Worm (Caenorhabditis elegans) whole organism, L3 larva: Measurements from ENCODE around the gene chs-2.
A peak's percentile ranks its signal among the peaks of the same experiment; 100 is the strongest.

ENCODE experiments used
- R02D3.7 ChIP-seq: fragments of 150-350 bp; optimal IDR thresholded peaks from 2 replicates; lab custom pipeline; 2014; ENCODE audit warnings: missing biosample characterization, missing genetic modification characterization
- ZK546.5 ChIP-seq: sonication (generic microtip); optimal IDR thresholded peaks from 2 replicates; lab custom pipeline; 2017; ENCODE audit warnings: missing biosample characterization, missing genetic modification characterization
- ama-1 ChIP-seq: fragments of 150-350 bp; optimal IDR thresholded peaks from 2 replicates; lab custom pipeline; 2018
- ceh-28 ChIP-seq: fragments of 150-350 bp; optimal IDR thresholded peaks from 2 replicates; lab custom pipeline; 2014; ENCODE audit warnings: missing biosample characterization, missing genetic modification reagents, missing genetic modification characterization
- egl-27 ChIP-seq: sonication (generic microtip); optimal IDR thresholded peaks from 4 replicates; lab custom pipeline; 2017; ENCODE audit warnings: missing biosample characterization, missing genetic modification reagents, missing genetic modification characterization
- elt-1 ChIP-seq: fragments of 150-350 bp; optimal IDR thresholded peaks from 2 replicates; lab custom pipeline; 2014; ENCODE audit warnings: missing biosample characterization, missing genetic modification characterization
- elt-2 ChIP-seq: sonication (generic microtip); optimal IDR thresholded peaks from 2 replicates; lab custom pipeline; 2016; ENCODE audit warnings: missing genetic modification reagents, mild to moderate bottlenecking, missing genetic modification characterization, missing compliant biosample characterization
- elt-3 ChIP-seq, 3 experiments: fragments of 150-350 bp in 1 of 3; sonication (generic microtip) in 2 of 3; optimal IDR thresholded peaks; 2 replicates in 2 of 3; 4 replicates in 1 of 3; lab custom pipeline; 2014 to 2017; ENCODE audit warnings: missing biosample characterization in 3 of 3, missing genetic modification characterization in 3 of 3
- fkh-2 ChIP-seq: fragments of 150-350 bp; optimal IDR thresholded peaks from 2 replicates; lab custom pipeline; 2014; ENCODE audit warnings: missing biosample characterization, missing genetic modification reagents, missing genetic modification characterization
- hmg-11 ChIP-seq: sonication (generic microtip); optimal IDR thresholded peaks from 2 replicates; lab custom pipeline; 2016; ENCODE audit warnings: missing genetic modification characterization, missing compliant biosample characterization
- jun-1 ChIP-seq: fragments of 150-350 bp; optimal IDR thresholded peaks from 2 replicates; lab custom pipeline; 2014; ENCODE audit warnings: missing biosample characterization, missing genetic modification reagents, missing genetic modification characterization
- mdl-1 ChIP-seq: fragments of 150-350 bp; optimal IDR thresholded peaks from 2 replicates; lab custom pipeline; 2014; ENCODE audit warnings: missing biosample characterization, missing genetic modification characterization
- mml-1 ChIP-seq: fragments of 150-350 bp; sonication (generic microtip); optimal IDR thresholded peaks from 3 replicates; lab custom pipeline; 2014; ENCODE audit warnings: missing biosample characterization, missing genetic modification characterization
- nfya-1 ChIP-seq: sonication (generic microtip); optimal IDR thresholded peaks from 2 replicates; lab custom pipeline; 2017; ENCODE audit warnings: missing genetic modification characterization, mild to moderate bottlenecking, missing compliant biosample characterization, antibody characterized with exemption, moderate library complexity; ENCODE audit not compliant: insufficient read depth
- nhr-11 ChIP-seq: fragments of 150-350 bp; optimal IDR thresholded peaks from 2 replicates; lab custom pipeline; 2014; ENCODE audit warnings: missing biosample characterization, missing genetic modification characterization
- nhr-12 ChIP-seq: fragments of 150-350 bp; optimal IDR thresholded peaks from 2 replicates; lab custom pipeline; 2014; ENCODE audit warnings: missing biosample characterization, missing genetic modification characterization
- nhr-23 ChIP-seq: fragments of 150-350 bp; optimal IDR thresholded peaks from 2 replicates; lab custom pipeline; 2014; ENCODE audit warnings: missing biosample characterization, missing genetic modification reagents, missing genetic modification characterization
- nhr-237 ChIP-seq: fragments of 150-350 bp; optimal IDR thresholded peaks from 2 replicates; lab custom pipeline; 2014; ENCODE audit warnings: missing biosample characterization, missing genetic modification characterization
- nhr-25 ChIP-seq: sonication (generic microtip); optimal IDR thresholded peaks from 2 replicates; lab custom pipeline; 2017; ENCODE audit warnings: missing biosample characterization, missing genetic modification characterization
- nhr-28 ChIP-seq: fragments of 150-350 bp; optimal IDR thresholded peaks from 2 replicates; lab custom pipeline; 2014; ENCODE audit warnings: missing biosample characterization, missing genetic modification characterization
- nhr-77 ChIP-seq: fragments of 150-350 bp; optimal IDR thresholded peaks from 2 replicates; lab custom pipeline; 2014; ENCODE audit warnings: missing biosample characterization, missing genetic modification characterization
- pha-4 ChIP-seq: fragments of 150-350 bp; optimal IDR thresholded peaks from 2 replicates; lab custom pipeline; 2014; ENCODE audit warnings: missing biosample characterization, missing genetic modification reagents, missing genetic modification characterization
- pqm-1 ChIP-seq: fragments of 150-350 bp; optimal IDR thresholded peaks from 2 replicates; lab custom pipeline; 2017; ENCODE audit warnings: missing biosample characterization, missing genetic modification characterization, inconsistent platforms
- sea-2 ChIP-seq: fragments of 150-350 bp; sonication (generic microtip); optimal IDR thresholded peaks from 4 replicates; lab custom pipeline; 2014; ENCODE audit warnings: missing biosample characterization, missing genetic modification reagents, missing genetic modification characterization
- snpc-4 ChIP-seq: fragments of 150-350 bp; optimal IDR thresholded peaks from 2 replicates; lab custom pipeline; 2014; ENCODE audit warnings: missing biosample characterization, missing genetic modification characterization
- unc-62 ChIP-seq: fragments of 150-350 bp; sonication (generic microtip); optimal IDR thresholded peaks from 4 replicates; lab custom pipeline; 2014; ENCODE audit warnings: missing biosample characterization, missing genetic modification reagents, missing genetic modification characterization
- ztf-4 ChIP-seq: fragments of 150-350 bp; optimal IDR thresholded peaks from 2 replicates; lab custom pipeline; 2014; ENCODE audit warnings: missing biosample characterization, missing genetic modification characterization

The chs-2 gene

ce11 chrII:156999-157499, 39.7 kb upstream of the chs-2 start:
- TF ChIP-seq nhr-28 (tag; lab: Kevin White, UChicago): no peak
- no peak for TF ChIP-seq nhr-237 (tag; lab: Kevin White, UChicago)
- no peak for TF ChIP-seq nhr-23 (tag; lab: Kevin White, UChicago)
- TF ChIP-seq pqm-1 (tag; lab: Kevin White, UChicago): peak; percentile 16
- no peak for TF ChIP-seq mdl-1
- TF ChIP-seq nhr-77 (tag; lab: Kevin White, UChicago): no peak
- no peak for TF ChIP-seq nhr-12 (tag; lab: Kevin White, UChicago)
- no peak for TF ChIP-seq mml-1
- peak; percentile 19 for TF ChIP-seq elt-2 (tag; lab: Kevin White, UChicago)
- no peak for TF ChIP-seq pha-4 (tag; lab: Kevin White, UChicago)
- TF ChIP-seq fkh-2 (tag; lab: Kevin White, UChicago): no peak
- no peak for TF ChIP-seq elt-3 (tag; optimal IDR thresholded peaks at IDR 0.05; lab: Kevin White, UChicago)
- no peak for TF ChIP-seq egl-27 (tag; lab: Kevin White, UChicago)
- TF ChIP-seq elt-1 (tag; lab: Kevin White, UChicago): no peak
- TF ChIP-seq, all 47 proteins: peak for 2

DNA sequence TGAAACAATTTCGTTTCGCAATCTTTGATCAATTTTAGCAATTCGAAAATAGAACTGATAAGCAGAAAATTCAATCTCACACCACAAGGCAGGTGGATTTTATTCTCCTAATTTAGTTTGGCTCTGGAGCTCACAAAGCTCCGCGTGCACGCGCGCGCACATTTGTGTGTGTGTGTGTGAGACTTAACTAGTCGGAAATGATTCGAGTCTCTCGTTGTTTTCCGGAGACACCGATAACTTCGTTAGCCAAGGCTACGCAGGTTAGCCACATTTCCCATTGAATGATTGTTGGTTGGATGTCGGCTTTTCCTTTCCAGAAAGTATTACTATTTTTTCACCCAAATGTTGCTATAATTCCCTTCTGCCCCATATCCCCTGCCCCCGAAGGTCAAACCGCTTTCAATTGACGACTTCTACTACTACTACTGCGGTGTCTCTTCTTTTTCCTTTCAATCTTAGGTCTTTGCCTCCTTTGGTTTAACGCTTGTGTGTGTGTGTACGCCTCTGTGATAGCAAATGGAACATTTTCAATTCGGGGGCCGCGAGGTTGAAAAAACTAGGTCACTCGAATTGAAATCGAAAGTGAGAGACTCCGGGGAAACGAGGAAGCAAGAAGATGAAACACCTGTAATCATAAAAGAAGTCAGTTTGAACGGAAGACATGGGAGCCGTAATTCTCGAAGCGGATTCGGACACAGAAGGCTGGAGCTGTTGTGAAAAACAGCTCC, 38.6 kb upstream of the chs-2 start:
- TF ChIP-seq snpc-4 (no peak), mdl-1 (no peak), nhr-23 (tag; lab: Kevin White, UChicago) (peak; percentile 86)

ce11 chrII:159294-159922, 37.4 kb upstream of the chs-2 start:
- TF ChIP-seq nfya-1: peak; percentile 49
- peak; percentile 54 for TF ChIP-seq elt-2 (tag; lab: Kevin White, UChicago)
- TF ChIP-seq unc-62 (GFP tag; lab: Kevin White, UChicago): no peak
- TF ChIP-seq pqm-1 (tag; lab: Kevin White, UChicago): peak; percentile 60
- TF ChIP-seq hmg-11 (tag; lab: Kevin White, UChicago): peak; percentile 3
- peak; percentile 53 for TF ChIP-seq nhr-23 (tag; lab: Kevin White, UChicago)
- peak; percentile 58 for TF ChIP-seq nhr-25 (tag; lab: Kevin White, UChicago)
- TF ChIP-seq pha-4 (tag; lab: Kevin White, UChicago): peak; percentile 48
- TF ChIP-seq ZK546.5 (tag; lab: Kevin White, UChicago): no peak
- TF ChIP-seq ceh-28 (tag; lab: Kevin White, UChicago): peak; percentile 79
- no peak for TF ChIP-seq nhr-12 (tag; lab: Kevin White, UChicago)
- TF ChIP-seq, all 47 proteins: peak for 8

ce11 chrII:160561-161123, 36.1 kb upstream of the chs-2 start:
- no peak for TF ChIP-seq ztf-4
- TF ChIP-seq pqm-1 (tag; lab: Kevin White, UChicago): no peak
- TF ChIP-seq sea-2 (GFP tag; lab: Kevin White, UChicago): no peak
- TF ChIP-seq nhr-11 (tag; lab: Kevin White, UChicago): peak; percentile 54
- TF ChIP-seq jun-1 (tag; lab: Kevin White, UChicago): no peak
- no peak for TF ChIP-seq ceh-28 (tag; lab: Kevin White, UChicago)

- TF ChIP-seq ztf-4 (no peak), nhr-11 (tag; lab: Kevin White, UChicago) (peak; percentile 3)
Observed at ce11 chrII:161275-161674, 35.5 kb upstream of the chs-2 start.

ce11 chrII:162182-162581, 34.6 kb upstream of the chs-2 start, which contains the start of gene etr-1:
Gene etr-1 (plus strand): TSS chrII:162374.
- TF ChIP-seq nhr-11 (tag; lab: Kevin White, UChicago) (no peak), nhr-23 (tag; lab: Kevin White, UChicago) (peak; percentile 62), R02D3.7 (tag; lab: Kevin White, UChicago) (peak; percentile 1), snpc-4 (no peak), mdl-1 (no peak), jun-1 (tag; lab: Kevin White, UChicago) (peak; percentile 72), ama-1 (lab: Kevin White, UChicago) (peak; percentile 35), mml-1 (no peak), pha-4 (tag; lab: Kevin White, UChicago) (peak; percentile 2), elt-2 (tag; lab: Kevin White, UChicago) (peak; percentile 99), ceh-28 (tag; lab: Kevin White, UChicago) (peak; percentile 41), elt-1 (tag; lab: Kevin White, UChicago) (no peak), elt-3 (tag; optimal IDR thresholded peaks at IDR 0.05; lab: Kevin White, UChicago) (peak in 2 of 3 experiments; percentile 27 to 94), pqm-1 (tag; lab: Kevin White, UChicago) (peak; percentile 96)
